Fruit fly (Drosophila melanogaster): ENCODE data around the gene CG4686.

The CG4686 gene

dm6 chr3R:19905932-19906439, 41.7 kb downstream of the CG4686 start (continued):
- TF ChIP-seq eve (GFP tag; optimal IDR thresholded peaks at IDR 0.05) (no peak), CrebB (tag; optimal IDR thresholded peaks at IDR 0.05) (peak; percentile 67), CG14441 (GFP tag; IDR thresholded peaks at IDR 0.05) (peak; percentile 87), CG9215 (GFP tag; IDR thresholded peaks at IDR 0.05) (peak; percentile 85), H15 (GFP tag; IDR thresholded peaks at IDR 0.05) (peak; percentile 83), Hmx (GFP tag; optimal IDR thresholded peaks at IDR 0.05) (no peak), Xrp1 (GFP tag; IDR thresholded peaks at IDR 0.05) (peak; percentile 89), nom (GFP tag; optimal IDR thresholded peaks at IDR 0.05) (peak; percentile 60), gro (GFP tag; optimal IDR thresholded peaks at IDR 0.05) (peak; percentile 87), trh (GFP tag; optimal IDR thresholded peaks at IDR 0.05) (no peak), CG5180 (GFP tag; optimal IDR thresholded peaks at IDR 0.05) (peak; percentile 49), Camta (GFP tag; optimal IDR thresholded peaks at IDR 0.05) (peak; percentile 66), YL-1 (GFP tag; optimal IDR thresholded peaks at IDR 0.05) (peak; percentile 39), ab (GFP tag; optimal IDR thresholded peaks at IDR 0.05) (peak; percentile 70), CG11695 (GFP tag; IDR thresholded peaks at IDR 0.05) (peak; percentile 87; the same call in 2 of the 3 replicates), tx (GFP tag; optimal IDR thresholded peaks at IDR 0.05) (peak; percentile 71), CG1529 (GFP tag; optimal IDR thresholded peaks at IDR 0.05) (peak; percentile 50), az2 (GFP tag; optimal IDR thresholded peaks at IDR 0.05) (peak; percentile 79), CG2712 (tag; optimal IDR thresholded peaks at IDR 0.05) (peak; percentile 75), luna (GFP tag; optimal IDR thresholded peaks at IDR 0.05) (no peak), nmo (GFP tag; optimal IDR thresholded peaks at IDR 0.05) (peak; percentile 49), CG4854 (GFP tag; optimal IDR thresholded peaks at IDR 0.05) (peak; percentile 19), ERR (GFP tag; optimal IDR thresholded peaks at IDR 0.05) (peak; percentile 81), CG7556 (GFP tag; optimal IDR thresholded peaks at IDR 0.05) (peak; percentile 69), CG31441 (GFP tag; IDR thresholded peaks at IDR 0.05) (peak; percentile 82), slbo (GFP tag; IDR thresholded peaks at IDR 0.05) (peak; percentile 90), fd96Cb (tag; optimal IDR thresholded peaks at IDR 0.05) (peak; percentile 49), Bgb (GFP tag; IDR thresholded peaks at IDR 0.05; ENCODE audit: partially characterized antibody) (no peak), scrt (GFP tag; optimal IDR thresholded peaks at IDR 0.05) (peak; percentile 56), CG4617 (GFP tag; optimal IDR thresholded peaks at IDR 0.05; ENCODE audit: borderline replicate concordance) (peak; percentile 31), tgo (GFP tag; IDR thresholded peaks at IDR 0.05) (peak; percentile 84), cg (GFP tag; optimal IDR thresholded peaks at IDR 0.05) (peak; percentile 32), trem (tag; optimal IDR thresholded peaks at IDR 0.05) (peak; percentile 36), fd102C (GFP tag; optimal IDR thresholded peaks at IDR 0.05) (no peak), jumu (GFP tag; optimal IDR thresholded peaks at IDR 0.05) (peak; percentile 52), sob (GFP tag; IDR thresholded peaks at IDR 0.05) (peak; percentile 83), CG18764 (GFP tag; optimal IDR thresholded peaks at IDR 0.05) (peak; percentile 28), CG3281 (GFP tag; optimal IDR thresholded peaks at IDR 0.05) (peak; percentile 79), Doc2 (GFP tag; IDR thresholded peaks at IDR 0.05) (0 out of 2 replicates have a peak, but pooled peaks have one; percentile 29), twi (tag; optimal IDR thresholded peaks at IDR 0.05) (peak; percentile 20), CG1233 (GFP tag; optimal IDR thresholded peaks at IDR 0.05) (peak; percentile 59), CG6765 (GFP tag; optimal IDR thresholded peaks at IDR 0.05) (peak; percentile 72), CG18619 (GFP tag; optimal IDR thresholded peaks at IDR 0.05) (peak; percentile 78), so (GFP tag; IDR thresholded peaks at IDR 0.05) (peak; percentile 86), CG34422 (GFP tag; IDR thresholded peaks at IDR 0.05) (peak; percentile 85), CG18262 (tag; optimal IDR thresholded peaks at IDR 0.05) (peak; percentile 72), CG17385 (GFP tag; optimal IDR thresholded peaks at IDR 0.05) (peak; percentile 59), CG42726 (GFP tag; IDR thresholded peaks at IDR 0.05; ENCODE audit: partially characterized antibody) (no peak), CG11093 (GFP tag; IDR thresholded peaks at IDR 0.05) (peak; percentile 67; the same call in 2 of the 3 replicates), CG1792 (GFP tag; optimal IDR thresholded peaks at IDR 0.05) (peak; percentile 42), h (optimal IDR thresholded peaks at IDR 0.05) (no peak)

Measured in whole organism, embryonic.